Worm (Caenorhabditis elegans) whole organism, L4 larva: ENCODE results near the gene T14G12.11.

ENCODE experiments used
- F49E8.2 ChIP-seq: sonication (generic microtip); optimal IDR thresholded peaks from 2 replicates; lab custom pipeline; 2016; ENCODE audit warnings: missing compliant biosample characterization, mild to moderate bottlenecking, missing genetic modification characterization, borderline replicate concordance
- ZK546.5 ChIP-seq, 2 experiments: sonication (generic microtip); optimal IDR thresholded peaks; 2 replicates each; lab custom pipeline; 2017; ENCODE audit warnings: missing biosample characterization in 2 of 2, missing genetic modification characterization in 2 of 2
- aly-2 ChIP-seq: sonication (generic microtip); optimal IDR thresholded peaks from 2 replicates; lab custom pipeline; 2018; ENCODE audit warnings: missing biosample characterization, missing genetic modification characterization
- ama-1 ChIP-seq: fragments of 150-350 bp; optimal IDR thresholded peaks from 2 replicates; lab custom pipeline; 2014; ENCODE audit warnings: inconsistent platforms, mixed read lengths
- ctbp-1 ChIP-seq: fragments of 200-800 bp; sonication (Bioruptor generic); IDR thresholded peaks from 2 replicates; pipeline ENCODE4 v1.3.6; 2022; ENCODE audit warnings: missing genetic modification reagents, missing genetic modification characterization, missing compliant biosample characterization
- duxl-1 ChIP-seq: sonication (generic microtip); optimal IDR thresholded peaks from 2 replicates; lab custom pipeline; 2016; ENCODE audit warnings: mild to moderate bottlenecking, missing genetic modification characterization, moderate library complexity, missing compliant biosample characterization; ENCODE audit not compliant: poor library complexity
- rbr-2 ChIP-seq: sonication (generic microtip); optimal IDR thresholded peaks from 2 replicates; lab custom pipeline; 2016; ENCODE audit warnings: missing genotype, missing genetic modification characterization, missing compliant biosample characterization
- snpc-4 ChIP-seq: fragments of 150-350 bp; optimal IDR thresholded peaks from 2 replicates; lab custom pipeline; 2014; ENCODE audit warnings: missing biosample characterization, missing genetic modification characterization

ce11 chrX:3728970-3729369, 33.4 kb downstream of the T14G12.11 start, which contains the start of gene aex-4:
- TF ChIP-seq duxl-1 (no peak), snpc-4 (tag; lab: Kevin White, UChicago) (no peak), ZK546.5 (tag; optimal IDR thresholded peaks at IDR 0.05; lab: Kevin White, UChicago) (no peak), ctbp-1 (no peak), aly-2 (no peak), ama-1 (no peak), rbr-2 (no peak), F49E8.2 (no peak)
